Fruit fly (Drosophila melanogaster) whole organism, wandering third instar larva: ENCODE data around the gene spoon.

Experiments
- CG32264 ChIP-seq: fragments of 200-800 bp; sonication (Bioruptor generic); optimal IDR thresholded peaks from 2 replicates; lab custom pipeline; 2016; ENCODE audit warnings: missing biosample characterization, missing genetic modification characterization
- CG9705 ChIP-seq: fragments of 200-800 bp; sonication (Bioruptor generic); optimal IDR thresholded peaks from 2 replicates; lab custom pipeline; 2018; ENCODE audit warnings: missing biosample characterization, mild to moderate bottlenecking, missing genetic modification characterization
- CrebA ChIP-seq: fragments of 200-800 bp; sonication (Bioruptor generic); optimal IDR thresholded peaks from 2 replicates; lab custom pipeline; 2016; ENCODE audit warnings: missing biosample characterization, mild to moderate bottlenecking, missing genetic modification characterization, borderline replicate concordance
- Dif ChIP-seq: fragments of 200-275, 200-300 bp; sonication (Bioruptor generic); optimal IDR thresholded peaks from 2 replicates; lab custom pipeline; 2018; ENCODE audit warnings: missing biosample characterization, missing genetic modification characterization; ENCODE audit not compliant: partially characterized antibody
- HLH106 ChIP-seq: fragments of 200-800 bp; optimal IDR thresholded peaks from 3 replicates; lab custom pipeline; 2019; ENCODE audit warnings: missing biosample characterization, mild to moderate bottlenecking, missing genetic modification characterization, moderate library complexity
- Hnf4 ChIP-seq: fragments of 200-800 bp; sonication (Bioruptor generic); optimal IDR thresholded peaks from 2 replicates; lab custom pipeline; 2016; ENCODE audit warnings: missing biosample characterization, mild to moderate bottlenecking, missing genetic modification characterization
- Hr83 ChIP-seq: fragments of 200-300 bp; sonication (Bioruptor generic); optimal IDR thresholded peaks from 2 replicates; lab custom pipeline; 2016; ENCODE audit warnings: missing biosample characterization, mild to moderate bottlenecking, missing genetic modification characterization, moderate library complexity; ENCODE audit not compliant: poor library complexity, severe bottlenecking
- Jra ChIP-seq: sonication (Bioruptor generic); optimal IDR thresholded peaks from 2 replicates; lab custom pipeline; 2016; ENCODE audit warnings: missing biosample characterization, missing genetic modification characterization
- Mio ChIP-seq: sonication (Bioruptor generic); optimal IDR thresholded peaks from 2 replicates; lab custom pipeline; 2016; ENCODE audit warnings: missing biosample characterization, missing genetic modification characterization
- Myc ChIP-seq: fragments of >200 bp; optimal IDR thresholded peaks from 2 replicates; lab custom pipeline; 2017
- N ChIP-seq: fragments of >200 bp; optimal IDR thresholded peaks from 2 replicates; lab custom pipeline; 2018; ENCODE audit warnings: missing biosample characterization, missing external identifiers, missing genetic modification characterization
- OdsH ChIP-seq: fragments of 200-800 bp; sonication (Bioruptor generic); optimal IDR thresholded peaks from 2 replicates; lab custom pipeline; 2016; ENCODE audit warnings: missing biosample characterization, mild to moderate bottlenecking, missing genetic modification characterization
- Rel ChIP-seq, 2 experiments: fragments of 200-800 bp; sonication (Bioruptor generic) in 1 of 2; optimal IDR thresholded peaks; 2 replicates in 1 of 2; 3 replicates in 1 of 2; lab custom pipeline; 2016 to 2019; ENCODE audit warnings: mild to moderate bottlenecking in 2 of 2, missing biosample characterization in 2 of 2, missing genetic modification characterization in 2 of 2, moderate library complexity in 1 of 2
- Sp1 ChIP-seq: fragments of 200-800 bp; sonication (Bioruptor generic); optimal IDR thresholded peaks from 3 replicates; lab custom pipeline; 2019; ENCODE audit warnings: missing biosample characterization, mild to moderate bottlenecking, missing genetic modification characterization, moderate library complexity
- brk ChIP-seq: fragments of 200-800 bp; sonication (Bioruptor generic); optimal IDR thresholded peaks from 2 replicates; lab custom pipeline; 2016; ENCODE audit warnings: missing biosample characterization, mild to moderate bottlenecking, missing genetic modification characterization
- dl ChIP-seq, 2 experiments: fragments of 175-275, 200-275 bp in 1 of 2; fragments of 200-275 bp in 1 of 2; sonication (Bioruptor generic); optimal IDR thresholded peaks; lab custom pipeline; 2018; ENCODE audit warnings: mild to moderate bottlenecking in 2 of 2, missing biosample characterization in 2 of 2, missing genetic modification characterization in 2 of 2, moderate library complexity in 2 of 2; ENCODE audit not compliant: partially characterized antibody in 2 of 2, insufficient read depth in 1 of 2
- dmrt93B ChIP-seq: fragments of 200-800 bp; sonication (Bioruptor generic); optimal IDR thresholded peaks from 2 replicates; lab custom pipeline; 2018; ENCODE audit warnings: missing biosample characterization, mild to moderate bottlenecking, missing genetic modification characterization
- ey ChIP-seq: fragments of 200-800 bp; sonication (Bioruptor generic); optimal IDR thresholded peaks from 2 replicates; lab custom pipeline; 2016; ENCODE audit warnings: missing biosample characterization, missing genetic modification characterization
- foxo ChIP-seq, 2 experiments: fragments of 200-800 bp; sonication (Bioruptor generic); optimal IDR thresholded peaks; 2 replicates in 1 of 2; 3 replicates in 1 of 2; lab custom pipeline; 2016 to 2017; ENCODE audit warnings: missing biosample characterization in 2 of 2, missing genetic modification characterization in 2 of 2
- fru ChIP-seq: fragments of 200-800 bp; sonication (Bioruptor generic); optimal IDR thresholded peaks from 3 replicates; lab custom pipeline; 2016; ENCODE audit warnings: missing biosample characterization, mild to moderate bottlenecking, missing genetic modification characterization
- h ChIP-seq: fragments of 200-800 bp; sonication (Bioruptor generic); optimal IDR thresholded peaks from 3 replicates; lab custom pipeline; 2016; ENCODE audit warnings: missing biosample characterization, mild to moderate bottlenecking, missing genetic modification characterization
- jim ChIP-seq: fragments of 175-275, 200-325 bp; sonication (Bioruptor generic); optimal IDR thresholded peaks from 2 replicates; lab custom pipeline; 2016; ENCODE audit warnings: missing biosample characterization, mild to moderate bottlenecking, missing genetic modification characterization
- lola ChIP-seq: fragments of >200 bp; optimal IDR thresholded peaks from 2 replicates; lab custom pipeline; 2017; ENCODE audit warnings: missing biosample characterization, missing genetic modification characterization
- rgr ChIP-seq: fragments of 200-800 bp; sonication (Bioruptor generic); optimal IDR thresholded peaks from 3 replicates; lab custom pipeline; 2016; ENCODE audit warnings: missing biosample characterization, mild to moderate bottlenecking, missing genetic modification characterization
- sage ChIP-seq: fragments of 200-800 bp; sonication (Bioruptor generic); optimal IDR thresholded peaks from 2 replicates; lab custom pipeline; 2016; ENCODE audit warnings: missing biosample characterization, mild to moderate bottlenecking, missing genetic modification characterization
- tai ChIP-seq: sonication (Bioruptor generic); optimal IDR thresholded peaks from 2 replicates; lab custom pipeline; 2016; ENCODE audit warnings: missing biosample characterization, missing genetic modification characterization
- usp ChIP-seq: fragments of >200 bp; optimal IDR thresholded peaks from 2 replicates; lab custom pipeline; 2017; ENCODE audit warnings: missing biosample characterization, missing genetic modification characterization
- woc ChIP-seq: sonication (Bioruptor generic); optimal IDR thresholded peaks from 2 replicates; lab custom pipeline; 2016; ENCODE audit warnings: missing biosample characterization, mild to moderate bottlenecking, missing genetic modification characterization

spoon gene

DNA sequence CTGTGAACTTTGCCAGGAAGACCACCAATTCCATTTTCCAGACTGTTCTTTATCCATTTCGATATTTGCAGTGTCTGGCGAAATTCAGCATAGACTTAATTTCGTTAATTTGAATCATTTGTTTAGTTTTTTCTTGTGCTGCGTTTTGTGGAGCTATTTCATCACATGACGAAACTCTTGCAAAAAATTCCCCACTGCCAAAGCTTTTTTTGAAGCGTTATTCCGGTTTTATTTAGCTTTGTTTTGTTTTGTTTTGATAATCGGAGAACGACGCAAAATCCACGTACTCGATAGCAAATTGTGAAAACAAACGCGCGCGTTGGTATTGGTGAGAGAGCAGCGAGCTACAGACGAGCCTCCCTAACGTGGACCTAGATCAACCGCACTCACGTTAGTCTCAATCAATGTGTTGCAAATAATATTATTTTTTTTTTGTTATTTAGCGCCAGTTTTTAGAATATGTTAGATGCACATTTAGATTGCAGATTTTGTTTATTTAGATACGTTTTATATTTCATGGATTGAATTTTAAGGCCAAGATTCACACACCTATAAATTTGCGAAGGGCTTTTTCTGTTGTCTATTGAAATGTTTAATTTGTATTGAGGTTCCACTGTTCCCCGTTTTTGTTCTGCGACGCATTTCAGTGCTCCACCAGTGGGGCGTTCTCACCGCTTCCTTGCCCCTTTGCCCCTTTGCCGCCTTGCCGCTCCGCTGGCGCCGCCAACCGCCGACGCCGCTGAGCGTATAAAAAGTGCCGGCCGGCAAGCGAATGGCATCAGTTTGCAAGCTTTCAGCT lies 9.3 kb upstream of the spoon start (continued):
- peak; percentile 29 for TF ChIP-seq Rel (GFP tag; optimal IDR thresholded peaks at IDR 0.05; lab: Kevin White, UChicago)
- peak; percentile 93 for TF ChIP-seq Rel (tag; optimal IDR thresholded peaks at IDR 0.05; lab: Kevin White, UChicago)
- peak; percentile 89 for TF ChIP-seq HLH106 (tag; lab: Kevin White, UChicago)

DNA sequence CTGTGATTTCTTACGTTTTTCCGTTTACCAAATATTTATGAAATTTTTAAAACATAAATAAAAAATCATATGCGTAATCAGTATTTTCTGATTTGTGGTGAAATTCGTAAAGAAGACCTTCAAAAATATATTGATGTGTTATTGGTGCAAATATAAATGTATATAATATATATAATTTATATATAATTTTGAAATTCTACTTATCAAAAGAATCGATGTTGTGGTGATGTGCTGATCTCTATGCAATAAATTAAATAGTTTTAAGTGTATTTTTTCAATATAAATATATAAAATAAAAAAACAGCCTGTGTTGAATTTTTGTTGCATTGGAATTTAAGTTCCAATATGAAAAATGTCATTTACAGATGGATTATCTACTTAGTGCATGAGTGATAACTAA lies 8.6 kb upstream of the spoon start, which contains the start of gene CG15784:
TSS of gene CG15784 (plus strand) at position 301 of the 400 bp plus-strand sequence.
- no peak for TF ChIP-seq rgr (GFP tag; lab: Kevin White, UChicago)
- no peak for TF ChIP-seq CG32264
- TF ChIP-seq CrebA (GFP tag; lab: Kevin White, UChicago), result no peak
- no peak for TF ChIP-seq h (GFP tag; lab: Kevin White, UChicago)
- TF ChIP-seq usp (GFP tag; lab: Kevin White, UChicago), result no peak
- TF ChIP-seq OdsH (GFP tag; lab: Kevin White, UChicago), result no peak
- no peak for TF ChIP-seq brk (GFP tag; lab: Kevin White, UChicago)
- TF ChIP-seq sage (GFP tag; lab: Kevin White, UChicago), result no peak
- no peak for TF ChIP-seq jim
- TF ChIP-seq Hnf4, result no peak
- TF ChIP-seq ey (GFP tag; lab: Kevin White, UChicago), result no peak
- no peak for TF ChIP-seq dl (GFP tag; optimal IDR thresholded peaks at IDR 0.05; lab: Kevin White, UChicago; ENCODE audit: insufficient read depth in 1 of 2, partially characterized antibody in 2 of 2)
- TF ChIP-seq fru (GFP tag; lab: Kevin White, UChicago), result no peak
- no peak for TF ChIP-seq dmrt93B
- no peak for TF ChIP-seq N (GFP tag; lab: Kevin White, UChicago)
- no peak for TF ChIP-seq woc (GFP tag; lab: Kevin White, UChicago)
- TF ChIP-seq foxo (GFP tag; optimal IDR thresholded peaks at IDR 0.05; lab: Kevin White, UChicago), result no peak
- TF ChIP-seq, all 38 proteins: peak for 0

DNA sequence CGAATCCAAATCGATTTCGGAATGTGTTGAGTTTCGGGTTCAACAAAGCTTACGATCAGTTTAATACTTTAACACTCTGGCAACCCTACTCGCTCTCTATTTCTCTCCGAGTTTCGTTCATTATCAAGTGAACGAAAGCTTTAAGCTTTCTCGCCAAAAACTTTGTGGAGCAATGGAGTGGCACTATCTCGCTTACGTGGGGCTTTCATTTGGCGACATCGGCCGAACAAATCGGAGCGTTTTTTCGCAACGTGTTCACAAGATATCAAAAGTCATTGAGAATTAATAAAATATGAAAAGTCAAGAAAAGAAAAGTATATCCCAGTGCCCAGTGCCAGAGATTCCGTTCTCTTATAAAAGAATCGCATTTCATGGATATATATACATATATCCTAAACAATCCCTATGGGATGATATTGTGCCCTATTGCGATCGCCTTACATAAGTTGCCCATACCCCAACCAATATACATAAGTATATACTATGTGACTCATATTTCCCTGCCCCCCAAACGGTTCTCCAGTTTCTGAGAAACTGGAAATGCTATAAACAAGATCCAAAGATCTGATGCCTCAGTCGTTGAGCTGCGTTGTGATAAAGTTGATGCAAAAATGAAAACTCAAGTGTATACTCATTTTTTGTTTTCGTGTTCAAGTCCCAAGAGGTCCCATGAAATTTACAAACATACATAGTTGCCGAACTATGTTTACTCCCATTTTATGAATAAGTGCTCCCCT lies 7.8 kb upstream of the spoon start:
- TF ChIP-seq Rel (GFP tag; optimal IDR thresholded peaks at IDR 0.05; lab: Kevin White, UChicago) (no peak), Rel (tag; optimal IDR thresholded peaks at IDR 0.05; lab: Kevin White, UChicago) (peak; percentile 57), sage (GFP tag; lab: Kevin White, UChicago) (peak; percentile 15), Sp1 (peak; percentile 22), rgr (GFP tag; lab: Kevin White, UChicago) (peak; percentile 18), Mio (GFP tag; lab: Kevin White, UChicago) (no peak), h (GFP tag; lab: Kevin White, UChicago) (peak; percentile 8), Dif (GFP tag; lab: Kevin White, UChicago) (no peak), fru (GFP tag; lab: Kevin White, UChicago) (peak; percentile 17), dl (GFP tag; optimal IDR thresholded peaks at IDR 0.05; lab: Kevin White, UChicago; ENCODE audit: insufficient read depth in 1 of 2, partially characterized antibody in 2 of 2) (peak in 1 of 2 experiments; percentile 37), Myc (lab: Kevin White, UChicago) (no peak)

DNA sequence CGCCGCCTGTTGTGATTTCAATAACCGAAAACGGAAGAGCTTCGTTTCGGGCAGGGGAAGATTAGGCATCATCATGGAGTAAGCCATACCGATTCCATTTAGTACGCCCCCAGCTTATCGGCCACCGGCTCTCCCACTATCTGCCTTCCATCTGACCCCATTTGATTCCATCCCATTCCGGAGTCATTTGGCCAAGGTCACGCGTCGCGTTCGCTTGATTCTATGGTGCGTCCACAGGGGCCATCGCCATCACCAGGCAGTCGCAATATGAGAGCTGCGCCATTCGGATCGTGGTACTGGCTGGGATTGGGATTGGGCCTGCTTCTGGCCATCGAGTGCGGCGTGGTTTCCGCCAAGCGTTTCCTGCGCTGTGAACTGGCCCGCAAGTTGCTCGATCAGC lies 6.6 kb upstream of the spoon start, which contains the start of gene CG16756:
TSS of gene CG16756 (plus strand) at position 257 of the 400 bp plus-strand sequence.
- TF ChIP-seq Hr83 (GFP tag; lab: Kevin White, UChicago) (no peak), tai (GFP tag; lab: Kevin White, UChicago) (no peak), lola (GFP tag; lab: Kevin White, UChicago) (no peak), woc (GFP tag; lab: Kevin White, UChicago) (no peak), brk (GFP tag; lab: Kevin White, UChicago) (no peak), ey (GFP tag; lab: Kevin White, UChicago) (no peak), CG32264 (no peak), CG9705 (GFP tag; lab: Kevin White, UChicago) (no peak), Jra (GFP tag; lab: Kevin White, UChicago) (no peak), Dif (GFP tag; lab: Kevin White, UChicago) (no peak), Rel (GFP tag; optimal IDR thresholded peaks at IDR 0.05; lab: Kevin White, UChicago) (no peak), Rel (tag; optimal IDR thresholded peaks at IDR 0.05; lab: Kevin White, UChicago) (no peak), h (GFP tag; lab: Kevin White, UChicago) (no peak)
